Fruit fly (Drosophila melanogaster) whole organism, embryonic: Measurements from ENCODE around the gene nudC.
A peak's percentile ranks its signal among the peaks of the same experiment; 100 is the strongest.

ENCODE experiments used
- B-H2 ChIP-seq: fragments of 200-800 bp; sonication (Bioruptor generic); optimal IDR thresholded peaks from 2 replicates; lab custom pipeline; 2018; ENCODE audit warnings: missing biosample characterization, mild to moderate bottlenecking, missing genetic modification characterization
- C15 ChIP-seq: fragments of 200-800 bp; sonication (Bioruptor generic); IDR thresholded peaks from 3 replicates; pipeline ENCODE4 v1.3.6; 2022; ENCODE audit warnings: missing biosample characterization, missing genetic modification characterization
- CG10267 ChIP-seq: fragments of 200-800 bp; sonication (Bioruptor generic); optimal IDR thresholded peaks from 2 replicates; lab custom pipeline; 2018; ENCODE audit warnings: missing biosample characterization, mild to moderate bottlenecking, missing genetic modification characterization, moderate library complexity
- CG11560 ChIP-seq: fragments of 200-800 bp; sonication (Bioruptor generic); IDR thresholded peaks from 3 replicates; pipeline ENCODE4 v1.3.6; 2022; ENCODE audit warnings: missing biosample characterization, missing genetic modification characterization
- CG12104 ChIP-seq: fragments of 200-800 bp; sonication (Bioruptor generic); optimal IDR thresholded peaks from 3 replicates; lab custom pipeline; 2016; ENCODE audit warnings: missing biosample characterization, missing genetic modification characterization
- CG12219 ChIP-seq: fragments of 200-800 bp; sonication (Bioruptor generic); optimal IDR thresholded peaks from 3 replicates; lab custom pipeline; 2018; ENCODE audit warnings: missing biosample characterization, mild to moderate bottlenecking, missing genetic modification characterization
- CG12769 ChIP-seq: fragments of 200-800 bp; sonication (Bioruptor generic); optimal IDR thresholded peaks from 2 replicates; lab custom pipeline; 2019; ENCODE audit warnings: missing biosample characterization, mild to moderate bottlenecking, missing genetic modification characterization, moderate library complexity
- CG13296 ChIP-seq: fragments of 200-800 bp; sonication (Bioruptor generic); optimal IDR thresholded peaks from 3 replicates; lab custom pipeline; 2018; ENCODE audit warnings: missing biosample characterization, mild to moderate bottlenecking, missing genetic modification characterization
- CG13624 ChIP-seq: fragments of 200-800 bp; sonication (Bioruptor generic); optimal IDR thresholded peaks from 2 replicates; lab custom pipeline; 2016; ENCODE audit warnings: missing biosample characterization, missing genetic modification characterization
- CG17186 ChIP-seq: fragments of 200-800 bp; sonication (Bioruptor generic); optimal IDR thresholded peaks from 3 replicates; lab custom pipeline; 2017; ENCODE audit warnings: missing biosample characterization, missing genetic modification reagents, missing genetic modification characterization
- CG17568 ChIP-seq: fragments of 200-800 bp; sonication (Bioruptor generic); optimal IDR thresholded peaks from 2 replicates; lab custom pipeline; 2018; ENCODE audit warnings: missing biosample characterization, mild to moderate bottlenecking, missing genetic modification characterization, moderate library complexity
- CG18262 ChIP-seq: fragments of 200-800 bp; optimal IDR thresholded peaks from 3 replicates; lab custom pipeline; 2019; ENCODE audit warnings: missing biosample characterization, mild to moderate bottlenecking, missing genetic modification characterization, moderate library complexity
- CG2202 ChIP-seq: fragments of 200-800 bp; sonication (Bioruptor generic); optimal IDR thresholded peaks from 2 replicates; lab custom pipeline; 2018; ENCODE audit warnings: missing biosample characterization, mild to moderate bottlenecking, missing genetic modification characterization
- CG31365 ChIP-seq: fragments of 200-800 bp; sonication (Bioruptor generic); optimal IDR thresholded peaks from 2 replicates; lab custom pipeline; 2018; ENCODE audit warnings: missing biosample characterization, mild to moderate bottlenecking, missing genetic modification characterization
- CG32532 ChIP-seq: fragments of 200-800 bp; sonication (Bioruptor generic); IDR thresholded peaks from 2 replicates; pipeline ENCODE4 v1.3.6; 2022; ENCODE audit warnings: missing biosample characterization, missing genetic modification characterization
- CG4730 ChIP-seq: fragments of 200-800 bp; sonication (Bioruptor generic); IDR thresholded peaks from 2 replicates; pipeline ENCODE4 v1.3.6; 2022; ENCODE audit warnings: missing biosample characterization, missing genetic modification characterization
- CG6813 ChIP-seq: fragments of 200-800 bp; sonication (Bioruptor generic); optimal IDR thresholded peaks from 2 replicates; lab custom pipeline; 2017; ENCODE audit warnings: missing biosample characterization, missing genetic modification characterization, mild to moderate bottlenecking, moderate library complexity, missing genetic modification reagents
- CG6854 ChIP-seq: fragments of 200-800 bp; sonication (Bioruptor generic); optimal IDR thresholded peaks from 3 replicates; lab custom pipeline; 2017; ENCODE audit warnings: missing biosample characterization, mild to moderate bottlenecking, missing genetic modification characterization
- CG7987 ChIP-seq: fragments of 200-800 bp; sonication (Bioruptor generic); optimal IDR thresholded peaks from 2 replicates; lab custom pipeline; 2018; ENCODE audit warnings: missing biosample characterization, mild to moderate bottlenecking, missing genetic modification characterization, moderate library complexity
- CG8944 ChIP-seq: fragments of 200-800 bp; sonication (Bioruptor generic); optimal IDR thresholded peaks from 3 replicates; lab custom pipeline; 2016; ENCODE audit warnings: missing biosample characterization, missing genetic modification characterization
- CG9215 ChIP-seq: fragments of 200-800 bp; sonication (Bioruptor generic); IDR thresholded peaks from 2 replicates; pipeline ENCODE4 v1.3.6; 2022; ENCODE audit warnings: missing biosample characterization, missing genetic modification characterization
- Dbx ChIP-seq: fragments of 200-800 bp; sonication (Bioruptor generic); IDR thresholded peaks from 3 replicates; pipeline ENCODE4 v1.3.6; 2022; ENCODE audit warnings: missing biosample characterization, missing genetic modification characterization
- Fer1 ChIP-seq: fragments of 200-800 bp; sonication (Bioruptor generic); optimal IDR thresholded peaks from 2 replicates; lab custom pipeline; 2017; ENCODE audit warnings: missing biosample characterization, mild to moderate bottlenecking, missing genetic modification characterization
- Hmr ChIP-seq: fragments of 200-800 bp; sonication (Bioruptor generic); optimal IDR thresholded peaks from 3 replicates; lab custom pipeline; 2017; ENCODE audit warnings: mild to moderate bottlenecking, missing biosample characterization, missing genetic modification reagents, missing genetic modification characterization
- Jarid2 ChIP-seq: fragments of 200-800 bp; sonication (Bioruptor generic); optimal IDR thresholded peaks from 3 replicates; lab custom pipeline; 2017; ENCODE audit warnings: mild to moderate bottlenecking, missing biosample characterization, missing genetic modification reagents, missing genetic modification characterization
- Lim3 ChIP-seq: fragments of 200-800 bp; sonication (Bioruptor generic); IDR thresholded peaks from 2 replicates; pipeline ENCODE4 v1.3.6; 2022; ENCODE audit warnings: missing biosample characterization, missing genetic modification characterization
- Mad ChIP-seq: fragments of 200-800 bp; sonication (Bioruptor generic); optimal IDR thresholded peaks from 2 replicates; lab custom pipeline; 2016; ENCODE audit warnings: missing biosample characterization, missing genetic modification characterization
- Nf-YC ChIP-seq: fragments of 200-800 bp; optimal IDR thresholded peaks from 3 replicates; lab custom pipeline; 2019; ENCODE audit warnings: missing biosample characterization, mild to moderate bottlenecking, missing genetic modification characterization, moderate library complexity
- Scr ChIP-seq: fragments of 200-800 bp; sonication (Bioruptor generic); IDR thresholded peaks from 2 replicates; pipeline ENCODE4 v1.3.6; 2022; ENCODE audit warnings: missing biosample characterization, missing genetic modification characterization; ENCODE audit not compliant: partially characterized antibody
- Vsx1 ChIP-seq: fragments of 200-800 bp; sonication (Bioruptor generic); optimal IDR thresholded peaks from 2 replicates; lab custom pipeline; 2017; ENCODE audit warnings: missing biosample characterization, mild to moderate bottlenecking, missing genetic modification characterization, missing genetic modification reagents
- Xrp1 ChIP-seq: fragments of 200-800 bp; sonication (Bioruptor generic); IDR thresholded peaks from 2 replicates; pipeline ENCODE4 v1.3.6; 2022; ENCODE audit warnings: missing biosample characterization, missing genetic modification characterization
- ara ChIP-seq: fragments of 200-800 bp; sonication (Bioruptor generic); IDR thresholded peaks from 2 replicates; pipeline ENCODE4 v1.3.6; 2022; ENCODE audit warnings: missing biosample characterization, missing genetic modification characterization
- bbx ChIP-seq: fragments of 200-800 bp; sonication (Bioruptor generic); IDR thresholded peaks from 2 replicates; pipeline ENCODE4 v1.3.6; 2022; ENCODE audit warnings: missing biosample characterization, missing genetic modification characterization; ENCODE audit not compliant: partially characterized antibody
- crol ChIP-seq: fragments of 200-800 bp; sonication (Bioruptor generic); IDR thresholded peaks from 2 replicates; pipeline ENCODE4 v1.3.6; 2022; ENCODE audit warnings: missing biosample characterization, missing genetic modification characterization
- eve ChIP-seq, 2 experiments: fragments of >200 bp; optimal IDR thresholded peaks; 2 replicates each; lab custom pipeline; 2017; ENCODE audit warnings: missing biosample characterization in 2 of 2, missing genetic modification characterization in 2 of 2
- fu2 ChIP-seq: fragments of 200-800 bp; sonication (Bioruptor generic); optimal IDR thresholded peaks from 2 replicates; lab custom pipeline; 2016; ENCODE audit warnings: missing biosample characterization, missing genetic modification characterization
- gem ChIP-seq: fragments of 200-800 bp; sonication (Bioruptor generic); optimal IDR thresholded peaks from 2 replicates; lab custom pipeline; 2019; ENCODE audit warnings: missing biosample characterization, mild to moderate bottlenecking, missing genetic modification characterization, moderate library complexity
- gsb-n ChIP-seq: fragments of 200-800 bp; sonication (Bioruptor generic); optimal IDR thresholded peaks from 3 replicates; lab custom pipeline; 2018; ENCODE audit warnings: missing biosample characterization, mild to moderate bottlenecking, missing genetic modification characterization
- insv ChIP-seq, 2 experiments: fragments of 200-800 bp; sonication (Bioruptor generic); optimal IDR thresholded peaks; 3 replicates each; lab custom pipeline; 2016 to 2018; ENCODE audit warnings: missing biosample characterization in 2 of 2, missing genetic modification characterization in 2 of 2
- lab ChIP-seq: fragments of 200-800 bp; sonication (Bioruptor generic); optimal IDR thresholded peaks from 3 replicates; lab custom pipeline; 2017; ENCODE audit warnings: missing biosample characterization, missing genetic modification characterization, mild to moderate bottlenecking, moderate library complexity, missing genetic modification reagents
- nerfin-1 ChIP-seq: fragments of 200-800 bp; sonication (Bioruptor generic); optimal IDR thresholded peaks from 3 replicates; lab custom pipeline; 2019; ENCODE audit warnings: missing biosample characterization, mild to moderate bottlenecking, missing genetic modification characterization, moderate library complexity
- onecut ChIP-seq: fragments of 200-800 bp; sonication (Bioruptor generic); IDR thresholded peaks from 2 replicates; pipeline ENCODE4 v1.3.6; 2022; ENCODE audit warnings: missing biosample characterization, missing genetic modification characterization
- pan ChIP-seq, 4 experiments: fragments of >200 bp in 3 of 4; fragments of 200-800 bp in 1 of 4; sonication (Bioruptor generic) in 1 of 4; optimal IDR thresholded peaks in 3 of 4; IDR thresholded peaks in 1 of 4; 2 replicates each; pipeline versions ENCODE4 v1.3.6 to Lab custom; 2017 to 2022; ENCODE audit warnings: missing biosample characterization in 2 of 4, missing genetic modification characterization in 2 of 4, mixed read lengths in 1 of 4
- prd ChIP-seq, 3 experiments: fragments of >200 bp in 2 of 3; fragments of 200-800 bp in 1 of 3; sonication (Bioruptor generic) in 1 of 3; optimal IDR thresholded peaks in 2 of 3; IDR thresholded peaks in 1 of 3; 2 replicates in 2 of 3; 3 replicates in 1 of 3; pipeline versions ENCODE4 v1.3.6 to Lab custom; 2017 to 2022; ENCODE audit warnings: missing biosample characterization in 1 of 3, missing genetic modification characterization in 1 of 3
- pros ChIP-seq: fragments of 200-800 bp; sonication (Bioruptor generic); optimal IDR thresholded peaks from 3 replicates; lab custom pipeline; 2019; ENCODE audit warnings: missing biosample characterization, mild to moderate bottlenecking, missing genetic modification characterization, moderate library complexity
- sens-2 ChIP-seq: fragments of 200-800 bp; sonication (Bioruptor generic); IDR thresholded peaks from 2 replicates; pipeline ENCODE4 v1.3.6; 2022; ENCODE audit warnings: missing biosample characterization, missing genetic modification characterization
- stc ChIP-seq: fragments of 200-800 bp; sonication (Bioruptor generic); IDR thresholded peaks from 2 replicates; pipeline ENCODE4 v1.3.6; 2022; ENCODE audit warnings: missing biosample characterization, missing genetic modification characterization
- ttk ChIP-seq: fragments of 200-800 bp; sonication (Bioruptor generic); IDR thresholded peaks from 2 replicates; pipeline ENCODE4 v2.1.2; 2022; ENCODE audit warnings: missing biosample characterization, missing genetic modification characterization

nudC gene

dm6 chr3L:16803708-16804350, 965 bp upstream of the nudC start (continued):
- TF ChIP-seq fu2 (GFP tag; lab: Kevin White, UChicago) (no peak), Vsx1 (GFP tag; lab: Kevin White, UChicago) (peak; percentile 63), onecut (GFP tag; lab: Robert Waterston, UW) (peak; percentile 48), CG7987 (peak; percentile 68), CG13296 (GFP tag; lab: Kevin White, UChicago) (peak; percentile 76), nerfin-1 (peak; percentile 29), CG8944 (GFP tag; lab: Kevin White, UChicago) (no peak), bbx (GFP tag; lab: Robert Waterston, UW) (no peak), CG4730 (GFP tag; lab: Robert Waterston, UW) (no peak), insv (GFP tag; optimal IDR thresholded peaks at IDR 0.05; lab: Kevin White, UChicago) (no peak), CG12769 (tag; lab: Kevin White, UChicago) (peak; percentile 19), Lim3 (GFP tag; lab: Robert Waterston, UW) (no peak), ara (0 out of 2 replicates have a peak, but pooled peaks have one; percentile 15), CG6854 (GFP tag; lab: Kevin White, UChicago) (peak; percentile 25), CG17186 (GFP tag; lab: Kevin White, UChicago) (peak; percentile 6), Fer1 (GFP tag; lab: Kevin White, UChicago) (peak; percentile 34), B-H2 (GFP tag; lab: Kevin White, UChicago) (peak; percentile 9), Nf-YC (no peak), gem (tag; lab: Kevin White, UChicago) (peak; percentile 6), CG12104 (no peak), pros (GFP tag; lab: Kevin White, UChicago) (no peak), gsb-n (tag; lab: Kevin White, UChicago) (no peak), CG2202 (tag; lab: Kevin White, UChicago) (no peak), pan (optimal IDR thresholded peaks at IDR 0.05; lab: Kevin White, UChicago) (no peak), pan (GFP tag; optimal IDR thresholded peaks at IDR 0.05 in 1 of 2, IDR thresholded peaks at IDR 0.05 in 1 of 2) (peak in 1 of 2 experiments; percentile 40), Scr (no peak), CG6813 (GFP tag; lab: Kevin White, UChicago) (peak; percentile 45), CG32532 (GFP tag; lab: Robert Waterston, UW) (peak; percentile 45; the same call in 1 of the 2 replicates), CG31365 (tag; lab: Kevin White, UChicago) (peak; percentile 28), CG10267 (tag; lab: Kevin White, UChicago) (no peak), sens-2 (GFP tag; lab: Robert Waterston, UW) (peak; percentile 66; the same call in 1 of the 2 replicates), Jarid2 (peak; percentile 45), Hmr (peak; percentile 61), eve (GFP tag; optimal IDR thresholded peaks at IDR 0.05; lab: Kevin White, UChicago) (no peak), stc (peak; percentile 31; the same call in 1 of the 2 replicates), CG17568 (peak; percentile 55), CG9215 (GFP tag; lab: Robert Waterston, UW) (no peak), crol (peak; percentile 69), CG13624 (GFP tag; lab: Kevin White, UChicago) (no peak), CG12219 (no peak), Xrp1 (peak; percentile 30; the same call in 1 of the 2 replicates), Dbx (GFP tag; lab: Robert Waterston, UW) (peak; percentile 47; the same call in 1 of the 3 replicates), Mad (no peak), CG11560 (tag; lab: Robert Waterston, UW) (no peak), lab (GFP tag; lab: Kevin White, UChicago) (peak; percentile 72), C15 (GFP tag; lab: Robert Waterston, UW) (no peak), ttk (0 out of 2 replicates have a peak, but pooled peaks have one; percentile 7), prd (optimal IDR thresholded peaks at IDR 0.05; lab: Kevin White, UChicago) (no peak), prd (GFP tag; IDR thresholded peaks at IDR 0.05; lab: Robert Waterston, UW) (no peak), CG18262 (tag; lab: Kevin White, UChicago) (peak; percentile 38)
